Fruit fly (Drosophila melanogaster): Measurements from ENCODE around the gene CG11122.

- TF ChIP-seq CG8478 (optimal IDR thresholded peaks at IDR 0.05) (no peak), Dll (optimal IDR thresholded peaks at IDR 0.05) (no peak), psq (optimal IDR thresholded peaks at IDR 0.05) (no peak), usp (GFP tag; optimal IDR thresholded peaks at IDR 0.05) (no peak)
Observed at dm6 chrX:11135840-11136586, 11.5 kb upstream of the CG11122 start.
